Worm (Caenorhabditis elegans) whole organism, L4 larva: Measurements from ENCODE around the gene nlp-76.

ENCODE experiments used
- D1046.2 ChIP-seq: fragments of 200-800 bp; sonication (Bioruptor generic); IDR thresholded peaks from 2 replicates; pipeline ENCODE4 v1.3.6; 2022; ENCODE audit warnings: missing genetic modification characterization, missing compliant biosample characterization
- F44E2.7 ChIP-seq: fragments of 200-800 bp; sonication (Bioruptor generic); IDR thresholded peaks from 2 replicates; pipeline ENCODE4 v2.1.2; 2022; ENCODE audit warnings: missing genetic modification characterization, missing compliant biosample characterization
- R02D3.7 ChIP-seq: fragments of 150-350 bp; sonication (generic microtip); optimal IDR thresholded peaks from 3 replicates; lab custom pipeline; 2014; ENCODE audit warnings: missing biosample characterization, missing genetic modification characterization
- T26A8.4 ChIP-seq: fragments of 200-800 bp; sonication (Bioruptor generic); IDR thresholded peaks from 2 replicates; pipeline ENCODE4 v1.3.6; 2022; ENCODE audit warnings: missing genetic modification characterization, missing compliant biosample characterization
- ZK337.2 ChIP-seq: fragments of 200-800 bp; sonication (Bioruptor generic); IDR thresholded peaks from 2 replicates; pipeline ENCODE4 v1.3.6; 2022; ENCODE audit warnings: missing genetic modification reagents, missing genetic modification characterization, missing compliant biosample characterization
- aha-1 ChIP-seq: fragments of 150-350 bp; peaks from one replicate; lab custom pipeline; 2014; ENCODE audit warnings: missing biosample characterization, missing genetic modification characterization
- attf-4 ChIP-seq: sonication (generic microtip); optimal IDR thresholded peaks from 3 replicates; lab custom pipeline; 2017; ENCODE audit warnings: missing biosample characterization, missing genetic modification characterization
- ceh-20 ChIP-seq: fragments of 200-800 bp; sonication (Bioruptor generic); IDR thresholded peaks from 2 replicates; pipeline ENCODE4 v1.3.6; 2022; ENCODE audit warnings: missing genetic modification reagents, missing genetic modification characterization, missing compliant biosample characterization
- ceh-28 ChIP-seq: fragments of 150-350 bp; optimal IDR thresholded peaks from 2 replicates; lab custom pipeline; 2014; ENCODE audit warnings: missing biosample characterization, missing genetic modification reagents, missing genetic modification characterization
- ceh-44 ChIP-seq: fragments of 200-800 bp; sonication (Bioruptor generic); IDR thresholded peaks from 2 replicates; pipeline ENCODE4 v1.3.6; 2022; ENCODE audit warnings: missing genetic modification reagents, missing genetic modification characterization, missing compliant biosample characterization
- ceh-82 ChIP-seq: sonication (generic microtip); optimal IDR thresholded peaks from 2 replicates; lab custom pipeline; 2017; ENCODE audit warnings: missing biosample characterization, missing genetic modification characterization
- ces-1 ChIP-seq: fragments of 150-350 bp; sonication (generic microtip); optimal IDR thresholded peaks from 4 replicates; lab custom pipeline; 2014; ENCODE audit warnings: missing biosample characterization, missing genetic modification reagents, missing genetic modification characterization
- ctbp-1 ChIP-seq: fragments of 200-800 bp; sonication (Bioruptor generic); IDR thresholded peaks from 2 replicates; pipeline ENCODE4 v1.3.6; 2022; ENCODE audit warnings: missing genetic modification reagents, missing genetic modification characterization, missing compliant biosample characterization
- daf-16 ChIP-seq, 3 experiments: sonication (generic microtip); optimal IDR thresholded peaks; 2 replicates each; lab custom pipeline; 2016 to 2017; ENCODE audit warnings: missing genetic modification characterization in 3 of 3, missing genetic modification reagents in 3 of 3, mild to moderate bottlenecking in 2 of 3, missing compliant biosample characterization in 2 of 3, missing biosample characterization in 1 of 3, moderate library complexity in 1 of 3
- duxl-1 ChIP-seq: sonication (generic microtip); optimal IDR thresholded peaks from 2 replicates; lab custom pipeline; 2016; ENCODE audit warnings: mild to moderate bottlenecking, missing genetic modification characterization, moderate library complexity, missing compliant biosample characterization; ENCODE audit not compliant: poor library complexity
- dve-1 ChIP-seq: sonication (generic microtip); optimal IDR thresholded peaks from 2 replicates; lab custom pipeline; 2017; ENCODE audit warnings: antibody characterized with exemption, mild to moderate bottlenecking, missing genetic modification characterization, missing compliant biosample characterization; ENCODE audit not compliant: insufficient read depth
- fos-1 ChIP-seq: fragments of 150-350 bp; optimal IDR thresholded peaks from 2 replicates; lab custom pipeline; 2014; ENCODE audit warnings: missing biosample characterization, missing genetic modification characterization
- hif-1 ChIP-seq, 2 experiments: sonication (generic microtip); optimal IDR thresholded peaks; 2 replicates each; lab custom pipeline; 2016 to 2017; ENCODE audit warnings: missing compliant biosample characterization in 2 of 2, missing genetic modification characterization in 2 of 2, missing genetic modification reagents in 2 of 2, missing genotype in 2 of 2, mild to moderate bottlenecking in 1 of 2
- hlh-11 ChIP-seq: fragments of 200-800 bp; sonication (Bioruptor generic); optimal IDR thresholded peaks from 2 replicates; lab custom pipeline; 2018; ENCODE audit warnings: mild to moderate bottlenecking, missing genetic modification characterization, missing compliant biosample characterization
- jun-1 ChIP-seq: fragments of 150-350 bp; optimal IDR thresholded peaks from 2 replicates; lab custom pipeline; 2014; ENCODE audit warnings: missing biosample characterization, missing genetic modification reagents, missing genetic modification characterization
- lim-7 ChIP-seq: fragments of 200-800 bp; sonication (Bioruptor generic); IDR thresholded peaks from 2 replicates; pipeline ENCODE4 v1.3.6; 2022; ENCODE audit warnings: missing genetic modification characterization, missing compliant biosample characterization
- lin-13 ChIP-seq: fragments of 150-350 bp; optimal IDR thresholded peaks from 2 replicates; lab custom pipeline; 2014; ENCODE audit warnings: missing biosample characterization, missing genetic modification reagents, missing genetic modification characterization
- lin-15B ChIP-seq: fragments of 150-350 bp; sonication (generic microtip); optimal IDR thresholded peaks from 3 replicates; lab custom pipeline; 2014; ENCODE audit warnings: missing biosample characterization, missing genetic modification characterization
- lin-29 ChIP-seq: fragments of 200-800 bp; sonication (Bioruptor generic); IDR thresholded peaks from 2 replicates; pipeline ENCODE4 v1.3.6; 2022; ENCODE audit warnings: missing genetic modification reagents, missing genetic modification characterization, missing compliant biosample characterization
- lin-39 ChIP-seq: fragments of 150-350 bp; optimal IDR thresholded peaks from 2 replicates; lab custom pipeline; 2014; ENCODE audit warnings: missing biosample characterization, missing genetic modification reagents, missing genetic modification characterization
- lsy-2 ChIP-seq, 2 experiments: fragments of 150-350 bp in 1 of 2; sonication (generic microtip) in 1 of 2; optimal IDR thresholded peaks; 2 replicates each; lab custom pipeline; 2014 to 2017; ENCODE audit warnings: missing biosample characterization in 2 of 2, missing genetic modification characterization in 2 of 2
- madf-5 ChIP-seq, 2 experiments: fragments of 200-800 bp; sonication (Bioruptor generic); IDR thresholded peaks; 2 replicates each; pipeline ENCODE4 v1.3.6; 2022; ENCODE audit warnings: missing compliant biosample characterization in 2 of 2, missing genetic modification characterization in 2 of 2
- mdl-1 ChIP-seq, 2 experiments: fragments of 150-350 bp in 1 of 2; sonication (generic microtip) in 1 of 2; optimal IDR thresholded peaks; 2 replicates each; lab custom pipeline; 2014 to 2017; ENCODE audit warnings: missing biosample characterization in 2 of 2, missing genetic modification characterization in 2 of 2
- mdt-29 ChIP-seq: fragments of 200-800 bp; sonication (Bioruptor generic); IDR thresholded peaks from 2 replicates; pipeline ENCODE4 v1.3.6; 2022; ENCODE audit warnings: missing genetic modification reagents, missing genetic modification characterization, missing compliant biosample characterization
- mxl-3 ChIP-seq: fragments of 200-800 bp; sonication (Bioruptor generic); optimal IDR thresholded peaks from 2 replicates; lab custom pipeline; 2018; ENCODE audit warnings: mild to moderate bottlenecking, missing genetic modification characterization, missing compliant biosample characterization
- nhr-237 ChIP-seq: sonication (generic microtip); optimal IDR thresholded peaks from 2 replicates; lab custom pipeline; 2017; ENCODE audit warnings: missing biosample characterization, missing genetic modification characterization
- nhr-25 ChIP-seq: sonication (generic microtip); optimal IDR thresholded peaks from 2 replicates; lab custom pipeline; 2017; ENCODE audit warnings: missing genetic modification characterization, mild to moderate bottlenecking, missing compliant biosample characterization, antibody characterized with exemption, moderate library complexity, borderline replicate concordance; ENCODE audit not compliant: insufficient read depth
- nhr-28 ChIP-seq: fragments of 150-350 bp; optimal IDR thresholded peaks from 2 replicates; lab custom pipeline; 2014; ENCODE audit warnings: missing biosample characterization, missing genetic modification characterization
- set-16 ChIP-seq: fragments of 200-800 bp; sonication (Bioruptor generic); IDR thresholded peaks from 2 replicates; pipeline ENCODE4 v1.3.6; 2022; ENCODE audit warnings: missing genetic modification reagents, missing genetic modification characterization, missing compliant biosample characterization
- spr-1 ChIP-seq: sonication (generic microtip); optimal IDR thresholded peaks from 2 replicates; lab custom pipeline; 2016; ENCODE audit warnings: mild to moderate bottlenecking, missing genetic modification characterization, missing compliant biosample characterization
- tag-97 ChIP-seq: fragments of 200-800 bp; sonication (Bioruptor generic); IDR thresholded peaks from 2 replicates; pipeline ENCODE4 v1.3.6; 2022; ENCODE audit warnings: missing genetic modification characterization, missing compliant biosample characterization
- tra-1 ChIP-seq: fragments of 200-800 bp; sonication (Bioruptor generic); IDR thresholded peaks from 2 replicates; pipeline ENCODE4 v1.3.6; 2022; ENCODE audit warnings: missing genetic modification reagents, missing genetic modification characterization, missing compliant biosample characterization
- unc-130 ChIP-seq: sonication (generic microtip); optimal IDR thresholded peaks from 2 replicates; lab custom pipeline; 2016; ENCODE audit warnings: missing genetic modification reagents, missing genetic modification characterization, missing compliant biosample characterization
- vab-7 ChIP-seq: fragments of 200-800 bp; sonication (Bioruptor generic); IDR thresholded peaks from 2 replicates; pipeline ENCODE4 v1.3.6; 2022; ENCODE audit warnings: missing genetic modification reagents, missing genetic modification characterization, missing compliant biosample characterization
- zfp-3 ChIP-seq: fragments of 200-800 bp; sonication (Bioruptor generic); conservative IDR thresholded peaks from 2 replicates; pipeline ENCODE4 v1.3.6; 2022; ENCODE audit warnings: missing genetic modification reagents, missing genetic modification characterization, missing compliant biosample characterization
- zip-11 ChIP-seq: fragments of 200-800 bp; sonication (Bioruptor generic); IDR thresholded peaks from 2 replicates; pipeline ENCODE4 v1.3.6; 2022; ENCODE audit warnings: missing genetic modification characterization, missing compliant biosample characterization
- ztf-11 ChIP-seq: fragments of 150-350 bp; optimal IDR thresholded peaks from 2 replicates; lab custom pipeline; 2014; ENCODE audit warnings: missing biosample characterization, missing genetic modification characterization
- ztf-7 ChIP-seq: fragments of 150-350 bp; optimal IDR thresholded peaks from 2 replicates; lab custom pipeline; 2014; ENCODE audit warnings: missing biosample characterization, missing genetic modification characterization

Gene nlp-76

ce11 chrX:12640961-12641360 is 22.7 kb downstream of the nlp-76 start (continued):
- TF ChIP-seq zfp-3 (GFP tag; lab: Robert Waterston, UW) = no peak

DNA sequence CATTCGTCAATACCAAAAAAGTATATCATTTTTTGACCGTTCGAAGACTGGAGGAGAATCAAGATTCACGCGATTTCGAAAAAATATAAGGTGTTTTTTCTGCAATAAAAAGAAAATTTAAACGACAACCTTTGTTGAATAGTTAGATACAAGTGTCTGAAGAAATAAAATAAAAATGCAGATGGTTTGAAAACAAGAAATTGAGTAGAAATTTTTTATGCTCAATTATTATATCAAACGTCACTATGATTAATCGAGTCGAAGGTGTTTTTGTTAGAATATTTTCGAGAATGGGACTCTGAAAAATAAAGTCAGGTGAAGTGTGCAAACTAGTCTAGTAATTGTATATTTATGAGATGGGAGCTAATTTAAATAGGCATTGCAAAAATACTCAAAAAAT is 23.2 kb downstream of the nlp-76 start, which contains the start of gene R09A8.5:
Gene R09A8.5, minus strand, starts transcription at position 101 of the 400 bp plus-strand sequence.
- TF ChIP-seq jun-1 (tag; lab: Kevin White, UChicago) (no peak), vab-7 (no peak), lin-39 (tag; lab: Kevin White, UChicago) (no peak), hlh-11 (no peak), lin-13 (GFP tag; lab: Kevin White, UChicago) (no peak), unc-130 (no peak), ceh-28 (no peak), lin-29 (GFP tag; lab: Robert Waterston, UW) (no peak), R02D3.7 (no peak), daf-16 (GFP tag; optimal IDR thresholded peaks at IDR 0.05; lab: Kevin White, UChicago) (no peak), daf-16 (tag; optimal IDR thresholded peaks at IDR 0.05; lab: Kevin White, UChicago) (no peak), nhr-237 (tag; lab: Kevin White, UChicago) (no peak), mxl-3 (GFP tag; lab: Kevin White, UChicago) (no peak), dve-1 (tag; lab: Kevin White, UChicago) (no peak), ztf-7 (tag; lab: Kevin White, UChicago) (no peak), ztf-11 (tag; lab: Kevin White, UChicago) (no peak), mdl-1 (tag; optimal IDR thresholded peaks at IDR 0.05; lab: Kevin White, UChicago) (no peak)

ce11 chrX:12637978-12638377 is 25.7 kb downstream of the nlp-76 start:
- TF ChIP-seq mdt-29 (no peak), T26A8.4 (no peak), hif-1 (tag; optimal IDR thresholded peaks at IDR 0.05; lab: Kevin White, UChicago) (no peak), tra-1 (GFP tag; lab: Robert Waterston, UW) (no peak), spr-1 (tag; lab: Kevin White, UChicago) (no peak), aha-1 (peak; percentile 94), tag-97 (GFP tag; lab: Robert Waterston, UW) (no peak)

DNA sequence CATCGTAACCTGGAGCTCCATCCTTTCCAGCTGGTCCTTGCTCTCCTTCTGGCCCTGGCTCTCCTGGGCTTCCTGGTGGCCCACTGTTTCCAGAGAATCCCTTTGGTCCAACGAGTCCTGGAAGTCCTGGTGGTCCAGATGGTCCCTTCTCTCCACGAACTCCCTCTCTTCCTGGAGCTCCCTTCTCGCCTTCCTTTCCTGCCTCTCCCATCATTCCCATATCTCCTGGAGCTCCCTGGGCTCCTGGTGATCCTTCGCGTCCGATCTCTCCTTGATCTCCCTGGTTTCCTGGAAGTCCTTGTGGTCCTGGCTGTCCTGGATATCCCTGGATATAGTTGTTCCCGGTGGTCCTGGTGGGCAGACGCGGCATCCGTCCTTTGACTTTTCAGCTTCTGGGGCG is 27.5 kb downstream of the nlp-76 start:
- TF ChIP-seq lim-7 (0 out of 2 replicates have a peak, but pooled peaks have one; percentile 4), madf-5 (GFP tag; IDR thresholded peaks at IDR 0.05; lab: Robert Waterston, UW) (no peak), ceh-44 (GFP tag; lab: Robert Waterston, UW) (no peak), F44E2.7 (GFP tag; lab: Robert Waterston, UW) (no peak), zip-11 (GFP tag; lab: Robert Waterston, UW) (no peak), ctbp-1 (no peak), D1046.2 (0 out of 2 replicates have a peak, but pooled peaks have one; percentile 26), set-16 (GFP tag; lab: Robert Waterston, UW) (peak; percentile 91), mdl-1 (tag; optimal IDR thresholded peaks at IDR 0.05; lab: Kevin White, UChicago) (no peak)

DNA sequence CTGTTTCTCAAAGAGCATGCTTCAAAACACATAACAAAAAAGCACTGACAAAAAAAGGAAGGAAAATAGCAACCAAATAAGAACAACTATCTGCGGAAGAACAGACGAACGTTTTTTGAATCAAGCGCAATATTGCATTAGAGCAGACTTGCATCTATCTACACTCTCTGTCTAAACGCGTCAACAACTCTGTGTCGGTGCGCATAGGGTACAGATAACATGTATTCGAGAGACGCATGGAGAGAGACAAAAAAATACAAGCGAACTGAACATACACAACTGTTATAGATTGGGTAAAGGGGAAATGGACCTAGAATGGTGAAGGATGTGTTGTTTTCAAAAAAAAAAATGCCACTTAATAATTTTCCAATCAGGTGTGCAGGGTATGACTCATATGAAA is 28.7 kb downstream of the nlp-76 start:
- TF ChIP-seq ZK337.2 (GFP tag; lab: Robert Waterston, UW) = no peak
- no peak for TF ChIP-seq zip-11 (GFP tag; lab: Robert Waterston, UW)
- no peak for TF ChIP-seq lin-15B
- peak; percentile 33 for TF ChIP-seq nhr-25 (tag; lab: Kevin White, UChicago)
- peak; percentile 89 for TF ChIP-seq nhr-28 (tag; lab: Kevin White, UChicago)
- TF ChIP-seq D1046.2 = no peak
- TF ChIP-seq ceh-82 (tag; lab: Kevin White, UChicago) = no peak
- no peak for TF ChIP-seq lin-29 (GFP tag; lab: Robert Waterston, UW)
- TF ChIP-seq lin-13 (GFP tag; lab: Kevin White, UChicago) = peak; percentile 51
- no peak for TF ChIP-seq ctbp-1
- TF ChIP-seq lsy-2 (tag; optimal IDR thresholded peaks at IDR 0.05; lab: Kevin White, UChicago) = peak in 1 of 2 experiments; percentile 69
- no peak for TF ChIP-seq zfp-3 (GFP tag; lab: Robert Waterston, UW)
- TF ChIP-seq ceh-20 (GFP tag; lab: Robert Waterston, UW) = no peak
- no peak for TF ChIP-seq lin-39 (tag; lab: Kevin White, UChicago)
- TF ChIP-seq duxl-1 (tag; lab: Kevin White, UChicago) = no peak
- TF ChIP-seq vab-7 = no peak
- TF ChIP-seq set-16 (GFP tag; lab: Robert Waterston, UW) = no peak
- TF ChIP-seq fos-1 (tag; lab: Kevin White, UChicago) = no peak
- TF ChIP-seq attf-4 (tag; lab: Kevin White, UChicago) = no peak
- no peak for TF ChIP-seq lim-7
- TF ChIP-seq ztf-11 (tag; lab: Kevin White, UChicago) = no peak
- TF ChIP-seq mdt-29 = no peak
- TF ChIP-seq ces-1 (GFP tag; lab: Kevin White, UChicago) = no peak
- no peak for TF ChIP-seq tag-97 (GFP tag; lab: Robert Waterston, UW)
